Fruit fly (Drosophila melanogaster) whole organism, embryonic: ENCODE measurements around the gene CG13044.

Experiments
- Blimp-1 ChIP-seq: fragments of 200-800 bp; sonication (Bioruptor generic); optimal IDR thresholded peaks from 3 replicates; lab custom pipeline; 2018; ENCODE audit warnings: missing biosample characterization, missing genetic modification characterization, mild to moderate bottlenecking, moderate library complexity, missing genetic modification reagents
- CG11456 ChIP-seq: fragments of 200-800 bp; sonication (Bioruptor generic); IDR thresholded peaks from 3 replicates; pipeline ENCODE4 v1.3.6; 2022; ENCODE audit warnings: missing biosample characterization, missing genetic modification characterization
- CG12769 ChIP-seq: fragments of 200-800 bp; sonication (Bioruptor generic); optimal IDR thresholded peaks from 2 replicates; lab custom pipeline; 2019; ENCODE audit warnings: missing biosample characterization, mild to moderate bottlenecking, missing genetic modification characterization, moderate library complexity
- CG15269 ChIP-seq: fragments of 200-800 bp; sonication (Bioruptor generic); optimal IDR thresholded peaks from 2 replicates; lab custom pipeline; 2018; ENCODE audit warnings: missing biosample characterization, mild to moderate bottlenecking, missing genetic modification characterization, moderate library complexity
- CG15601 ChIP-seq: fragments of 200-800 bp; sonication (Bioruptor generic); optimal IDR thresholded peaks from 3 replicates; lab custom pipeline; 2019; ENCODE audit warnings: missing biosample characterization, mild to moderate bottlenecking, missing genetic modification characterization, moderate library complexity
- CG17359 ChIP-seq: fragments of 200-800 bp; sonication (Bioruptor generic); optimal IDR thresholded peaks from 3 replicates; lab custom pipeline; 2018; ENCODE audit warnings: missing biosample characterization, mild to moderate bottlenecking, missing genetic modification characterization, moderate library complexity
- CG17361 ChIP-seq: fragments of 200-800 bp; sonication (Bioruptor generic); IDR thresholded peaks from 3 replicates; pipeline ENCODE4 v1.3.6; 2022; ENCODE audit warnings: missing biosample characterization, missing genetic modification characterization
- CG17802 ChIP-seq: fragments of 200-800 bp; sonication (Bioruptor generic); optimal IDR thresholded peaks from 2 replicates; lab custom pipeline; 2018; ENCODE audit warnings: missing biosample characterization, mild to moderate bottlenecking, missing genetic modification characterization, moderate library complexity
- CG17829 ChIP-seq: fragments of 200-800 bp; optimal IDR thresholded peaks from 2 replicates; lab custom pipeline; 2019; ENCODE audit warnings: missing biosample characterization, mild to moderate bottlenecking, missing genetic modification characterization, moderate library complexity
- CG2889 ChIP-seq: fragments of 200-800 bp; sonication (Bioruptor generic); IDR thresholded peaks from 3 replicates; pipeline ENCODE4 v1.3.6; 2022; ENCODE audit warnings: missing biosample characterization, missing genetic modification characterization
- CG3065 ChIP-seq: fragments of 200-800 bp; sonication (Bioruptor generic); optimal IDR thresholded peaks from 2 replicates; lab custom pipeline; 2016; ENCODE audit warnings: missing biosample characterization, missing genetic modification characterization
- CG31224 ChIP-seq: fragments of 200-800 bp; sonication (Bioruptor generic); IDR thresholded peaks from 2 replicates; pipeline ENCODE4 v1.3.6; 2022; ENCODE audit warnings: missing biosample characterization, missing genetic modification characterization
- CG31441 ChIP-seq: fragments of 200-800 bp; sonication (Bioruptor generic); IDR thresholded peaks from 2 replicates; pipeline ENCODE4 v1.3.6; 2022; ENCODE audit warnings: missing biosample characterization, missing genetic modification characterization
- CG43689 ChIP-seq: fragments of 200-800 bp; sonication (Bioruptor generic); IDR thresholded peaks from 2 replicates; pipeline ENCODE4 v1.3.6; 2022; ENCODE audit warnings: missing biosample characterization, missing genetic modification characterization
- CG6689 ChIP-seq: fragments of 200-800 bp; sonication (Bioruptor generic); IDR thresholded peaks from 2 replicates; pipeline ENCODE4 v1.3.6; 2022; ENCODE audit warnings: missing biosample characterization, missing genetic modification characterization
- CG8924 ChIP-seq: fragments of 200-800 bp; optimal IDR thresholded peaks from 3 replicates; lab custom pipeline; 2019; ENCODE audit warnings: missing biosample characterization, mild to moderate bottlenecking, missing genetic modification characterization, moderate library complexity
- CoRest ChIP-seq: fragments of 200-800 bp; sonication (Bioruptor generic); optimal IDR thresholded peaks from 3 replicates; lab custom pipeline; 2018; ENCODE audit warnings: missing biosample characterization, mild to moderate bottlenecking, missing genetic modification characterization, moderate library complexity
- Ets65A ChIP-seq: fragments of 200-800 bp; sonication (Bioruptor generic); peaks from one replicate; lab custom pipeline; 2016; ENCODE audit warnings: missing biosample characterization, missing genetic modification characterization
- Hr51 ChIP-seq, 2 experiments: fragments of 200-800 bp; sonication (Bioruptor generic); optimal IDR thresholded peaks; 2 replicates in 1 of 2; 3 replicates in 1 of 2; lab custom pipeline; 2016 to 2018; ENCODE audit warnings: missing biosample characterization in 2 of 2, missing genetic modification characterization in 2 of 2, mild to moderate bottlenecking in 1 of 2, moderate library complexity in 1 of 2
- Oli ChIP-seq: fragments of 200-800 bp; sonication (Bioruptor generic); optimal IDR thresholded peaks from 2 replicates; lab custom pipeline; 2018; ENCODE audit warnings: missing biosample characterization, mild to moderate bottlenecking, missing genetic modification characterization, moderate library complexity
- Ptx1 ChIP-seq: fragments of 200-800 bp; sonication (Bioruptor generic); IDR thresholded peaks from 2 replicates; pipeline ENCODE4 v1.3.6; 2022; ENCODE audit warnings: missing biosample characterization, missing genetic modification characterization
- Sox102F ChIP-seq: fragments of 200-800 bp; sonication (Bioruptor generic); optimal IDR thresholded peaks from 2 replicates; lab custom pipeline; 2018; ENCODE audit warnings: missing biosample characterization, mild to moderate bottlenecking, missing genetic modification characterization, moderate library complexity
- Vsx1 ChIP-seq: fragments of 200-800 bp; sonication (Bioruptor generic); optimal IDR thresholded peaks from 2 replicates; lab custom pipeline; 2017; ENCODE audit warnings: missing biosample characterization, mild to moderate bottlenecking, missing genetic modification characterization, missing genetic modification reagents
- ci ChIP-seq: fragments of 200-800 bp; sonication (Bioruptor generic); IDR thresholded peaks from 3 replicates; pipeline ENCODE4 v1.3.6; 2022; ENCODE audit warnings: missing biosample characterization, missing genetic modification characterization
- dmrt99B ChIP-seq: fragments of 200-800 bp; sonication (Bioruptor generic); optimal IDR thresholded peaks from 2 replicates; lab custom pipeline; 2018; ENCODE audit warnings: missing biosample characterization, mild to moderate bottlenecking, missing genetic modification characterization, moderate library complexity
- dysf ChIP-seq: fragments of 200-800 bp; sonication (Bioruptor generic); IDR thresholded peaks from 3 replicates; pipeline ENCODE4 v1.3.6; 2022; ENCODE audit warnings: missing biosample characterization, missing genetic modification characterization
- fd96Cb ChIP-seq: fragments of 200-800 bp; sonication (Bioruptor generic); optimal IDR thresholded peaks from 2 replicates; lab custom pipeline; 2018; ENCODE audit warnings: missing biosample characterization, mild to moderate bottlenecking, missing genetic modification characterization, moderate library complexity
- hkb ChIP-seq, 2 experiments: fragments of 200-800 bp in 1 of 2; fragments of >200 bp in 1 of 2; sonication (Bioruptor generic) in 1 of 2; IDR thresholded peaks in 1 of 2; optimal IDR thresholded peaks in 1 of 2; 2 replicates each; pipeline versions ENCODE4 v1.3.6 to Lab custom; 2017 to 2022; ENCODE audit warnings: missing biosample characterization in 1 of 2, missing genetic modification characterization in 1 of 2
- hth ChIP-seq: fragments of >200 bp; optimal IDR thresholded peaks from 2 replicates; lab custom pipeline; 2017; ENCODE audit warnings: inconsistent platforms
- oc ChIP-seq: fragments of 200-800 bp; sonication (Bioruptor generic); optimal IDR thresholded peaks from 2 replicates; lab custom pipeline; 2018; ENCODE audit warnings: missing biosample characterization, mild to moderate bottlenecking, missing genetic modification characterization, moderate library complexity
- org-1 ChIP-seq: fragments of 200-800 bp; sonication (Bioruptor generic); optimal IDR thresholded peaks from 2 replicates; lab custom pipeline; 2017; ENCODE audit warnings: missing biosample characterization, missing genetic modification characterization
- peb ChIP-seq: fragments of 200-800 bp; sonication (Bioruptor generic); IDR thresholded peaks from 2 replicates; pipeline ENCODE4 v1.3.6; 2022; ENCODE audit warnings: missing biosample characterization, missing genetic modification characterization
- phol ChIP-seq: fragments of 200-800 bp; sonication (Bioruptor generic); optimal IDR thresholded peaks from 3 replicates; lab custom pipeline; 2018; ENCODE audit warnings: missing biosample characterization, mild to moderate bottlenecking, missing genetic modification characterization, moderate library complexity
- row ChIP-seq: fragments of 200-800 bp; sonication (Bioruptor generic); IDR thresholded peaks from 3 replicates; pipeline ENCODE4 v1.3.6; 2022; ENCODE audit warnings: missing biosample characterization, missing genetic modification characterization
- run ChIP-seq: fragments of 200-800 bp; sonication (Bioruptor generic); optimal IDR thresholded peaks from 3 replicates; lab custom pipeline; 2018; ENCODE audit warnings: missing biosample characterization, mild to moderate bottlenecking, missing genetic modification characterization
- schlank ChIP-seq: fragments of 200-800 bp; sonication (Bioruptor generic); optimal IDR thresholded peaks from 2 replicates; lab custom pipeline; 2018; ENCODE audit warnings: missing biosample characterization, mild to moderate bottlenecking, missing genetic modification characterization
- ttk ChIP-seq: fragments of 200-800 bp; sonication (Bioruptor generic); IDR thresholded peaks from 2 replicates; pipeline ENCODE4 v2.1.2; 2022; ENCODE audit warnings: missing biosample characterization, missing genetic modification characterization
- twi ChIP-seq: fragments of 200-800 bp; optimal IDR thresholded peaks from 2 replicates; lab custom pipeline; 2019; ENCODE audit warnings: missing biosample characterization, mild to moderate bottlenecking, missing genetic modification characterization, moderate library complexity
- unpg ChIP-seq: fragments of 200-800 bp; sonication (Bioruptor generic); optimal IDR thresholded peaks from 3 replicates; lab custom pipeline; 2018; ENCODE audit warnings: missing biosample characterization, mild to moderate bottlenecking, missing genetic modification characterization, moderate library complexity

Gene CG13044

DNA sequence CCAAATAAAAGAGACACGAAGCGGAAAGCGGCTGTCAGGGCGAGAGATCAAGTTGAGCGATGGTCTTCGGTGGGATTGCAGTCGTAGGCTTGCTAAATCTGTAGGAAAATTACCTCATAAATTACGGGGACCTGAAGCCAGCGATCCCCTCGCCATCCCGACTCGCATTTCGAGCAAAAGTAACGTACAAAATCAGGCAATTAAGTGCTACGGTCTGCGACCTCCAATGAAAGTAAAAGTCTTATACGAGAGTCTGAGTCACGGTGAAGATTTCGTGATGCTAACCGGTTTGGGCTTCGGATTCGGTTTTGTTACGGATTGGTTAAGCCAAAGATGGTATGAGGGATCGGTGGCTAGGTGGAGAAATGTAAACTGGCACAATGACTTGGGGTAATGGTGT lies 36.9 kb upstream of the CG13044 start:
- TF ChIP-seq CG2889 (GFP tag; lab: Robert Waterston, UW), result no peak
- TF ChIP-seq peb, result no peak
- no peak for TF ChIP-seq org-1 (GFP tag; lab: Kevin White, UChicago)
- no peak for TF ChIP-seq hth (lab: Kevin White, UChicago)
- no peak for TF ChIP-seq CG3065 (GFP tag; lab: Kevin White, UChicago)
- TF ChIP-seq CG17829 (tag; lab: Kevin White, UChicago), result no peak
- no peak for TF ChIP-seq CG12769 (tag; lab: Kevin White, UChicago)
- TF ChIP-seq CG43689 (GFP tag; lab: Robert Waterston, UW), result no peak
- TF ChIP-seq unpg (GFP tag; lab: Kevin White, UChicago), result no peak
- no peak for TF ChIP-seq run (tag; lab: Kevin White, UChicago)
- TF ChIP-seq dysf (GFP tag; lab: Robert Waterston, UW), result no peak
- TF ChIP-seq schlank (tag; lab: Kevin White, UChicago), result no peak
- TF ChIP-seq oc (tag; lab: Kevin White, UChicago), result peak; percentile 16
- peak; percentile 98 for TF ChIP-seq Blimp-1 (GFP tag; lab: Kevin White, UChicago)
- no peak for TF ChIP-seq CG17802 (tag; lab: Kevin White, UChicago)
- no peak for TF ChIP-seq twi
- no peak for TF ChIP-seq CG31224 (GFP tag; lab: Robert Waterston, UW)
- TF ChIP-seq, all 482 proteins: peak for 2

DNA sequence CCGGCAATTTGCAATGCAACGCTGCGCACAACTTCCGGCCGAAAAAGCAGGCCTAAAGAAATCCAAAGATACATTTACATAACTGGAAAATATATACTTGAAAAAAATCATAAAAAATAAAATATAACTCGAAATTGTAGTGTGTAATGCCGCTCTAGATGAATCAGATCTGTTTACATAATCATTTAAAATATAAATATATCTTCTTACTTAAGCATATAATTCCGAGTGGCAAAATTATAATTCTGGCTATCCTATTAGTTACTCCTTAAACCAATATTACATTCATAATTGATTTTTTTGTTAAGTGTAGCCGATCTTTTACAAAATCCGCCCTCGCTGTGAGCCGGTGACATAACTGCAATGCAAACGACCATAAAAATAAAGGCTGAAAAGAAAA lies 36.5 kb upstream of the CG13044 start:
- peak; percentile 42; the same call in 1 of the 2 replicates for TF ChIP-seq CG31441 (GFP tag; lab: Robert Waterston, UW)
- peak; percentile 57 for TF ChIP-seq dmrt99B (tag; lab: Kevin White, UChicago)
- peak in 1 of 2 experiments; percentile 52 for TF ChIP-seq Hr51 (GFP tag; optimal IDR thresholded peaks at IDR 0.05; lab: Kevin White, UChicago)
- no peak for TF ChIP-seq CG17361 (GFP tag; lab: Robert Waterston, UW)
- TF ChIP-seq Vsx1 (GFP tag; lab: Kevin White, UChicago), result no peak
- TF ChIP-seq Ptx1 (GFP tag; lab: Robert Waterston, UW), result peak; percentile 37; the same call in 1 of the 2 replicates
- no peak for TF ChIP-seq CG8924 (tag; lab: Kevin White, UChicago)
- peak; percentile 57 for TF ChIP-seq Ets65A (GFP tag; lab: Kevin White, UChicago)
- TF ChIP-seq CoRest (tag; lab: Kevin White, UChicago), result peak; percentile 2
- TF ChIP-seq CG15269 (tag; lab: Kevin White, UChicago), result peak; percentile 17
- TF ChIP-seq CG11456, result no peak
- TF ChIP-seq fd96Cb, result peak; percentile 0
- no peak for TF ChIP-seq CG15601
- TF ChIP-seq Oli, result peak; percentile 9
- TF ChIP-seq CG6689 (GFP tag; lab: Robert Waterston, UW), result 0 out of 2 replicates have a peak, but pooled peaks have one; percentile 17
- no peak for TF ChIP-seq hkb (optimal IDR thresholded peaks at IDR 0.05; lab: Kevin White, UChicago)
- peak; percentile 53 for TF ChIP-seq hkb (GFP tag; IDR thresholded peaks at IDR 0.05; lab: Robert Waterston, UW)
- 0 out of 2 replicates have a peak, but pooled peaks have one; percentile 25 for TF ChIP-seq ttk (GFP tag; lab: Robert Waterston, UW)
- 0 out of 3 replicates have a peak, but pooled peaks have one; percentile 9 for TF ChIP-seq ci (GFP tag; lab: Robert Waterston, UW)
- TF ChIP-seq Sox102F (GFP tag; lab: Kevin White, UChicago), result peak; percentile 59
- TF ChIP-seq phol (tag; lab: Kevin White, UChicago), result peak; percentile 18
- TF ChIP-seq row (GFP tag; lab: Robert Waterston, UW), result peak; percentile 23; the same call in 1 of the 3 replicates
- TF ChIP-seq CG17359 (tag; lab: Kevin White, UChicago), result peak; percentile 40
